Worm (Caenorhabditis elegans) whole organism, L4/young adult: ENCODE results near the gene K07E3.2.

ENCODE experiments used
- W03F9.2 ChIP-seq: fragments of 150-350 bp; optimal IDR thresholded peaks from 2 replicates; lab custom pipeline; 2014; ENCODE audit warnings: missing biosample characterization, missing genetic modification characterization
- dao-5 ChIP-seq: sonication (generic microtip); optimal IDR thresholded peaks from 2 replicates; lab custom pipeline; 2016; ENCODE audit warnings: missing genotype, missing genetic modification characterization, moderate library complexity, missing compliant biosample characterization
- him-1 ChIP-seq: sonication (generic microtip); optimal IDR thresholded peaks from 2 replicates; lab custom pipeline; 2016; ENCODE audit warnings: missing genotype, missing genetic modification reagents, missing genetic modification characterization, missing compliant biosample characterization

The K07E3.2 gene

ce11 chrX:8136276-8136891 lies 32.3 kb downstream of the K07E3.2 start, which contains the start of gene C02B8.6:
TSS of gene C02B8.6 (minus strand) at chrX:8136326.
- TF ChIP-seq dao-5 (tag; lab: Kevin White, UChicago) (no peak), W03F9.2 (peak; percentile 48)

DNA sequence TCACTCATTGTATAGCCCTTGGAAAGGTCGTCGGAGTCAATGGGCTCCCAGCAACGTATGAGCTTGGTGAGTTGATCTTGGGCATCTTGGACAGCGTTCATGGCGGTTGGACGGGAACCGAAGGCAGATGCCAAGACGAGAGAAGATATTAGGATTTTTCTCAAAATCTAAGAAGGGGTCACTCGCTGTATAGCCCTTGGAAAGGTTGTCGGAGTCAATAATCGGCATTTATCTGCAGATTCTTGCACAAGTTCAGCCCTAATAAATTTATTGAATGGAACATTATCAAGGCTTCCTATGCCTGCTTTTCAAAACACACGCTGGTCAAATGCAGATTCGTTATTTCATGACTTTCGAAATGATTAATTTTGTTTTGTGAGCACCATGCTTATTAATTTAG lies 33.7 kb downstream of the K07E3.2 start, which contains the start of gene C02B8.7:
Gene C02B8.7, minus strand, starts transcription at position 101 of the 400 bp plus-strand sequence.
- TF ChIP-seq W03F9.2: no peak
- no peak for TF ChIP-seq him-1 (tag; lab: Kevin White, UChicago)
- TF ChIP-seq dao-5 (tag; lab: Kevin White, UChicago): no peak

DNA sequence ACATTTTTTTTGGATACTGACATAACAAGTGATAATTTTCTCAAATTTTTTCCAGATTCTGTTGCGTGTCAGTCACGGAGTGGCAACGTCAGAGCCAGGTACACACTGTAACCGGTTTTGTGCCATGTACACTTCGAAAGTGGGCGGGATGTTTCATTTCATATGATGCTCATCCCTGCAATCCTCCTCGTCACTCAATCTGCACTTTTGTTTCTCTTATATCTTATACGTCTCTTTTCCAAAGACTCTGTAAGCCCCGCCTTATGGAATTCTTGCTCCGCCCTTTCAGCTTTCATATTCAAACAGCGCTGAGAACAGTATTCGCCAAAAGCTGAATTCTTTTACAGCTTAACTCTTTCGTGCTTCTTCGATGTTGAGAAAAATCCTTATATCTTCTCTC lies 35.0 kb downstream of the K07E3.2 start, which contains the start of gene C02B8.3:
Gene C02B8.3, plus strand, starts transcription at position 301 of the 400 bp plus-strand sequence.
- TF ChIP-seq W03F9.2 (no peak), him-1 (tag; lab: Kevin White, UChicago) (no peak), dao-5 (tag; lab: Kevin White, UChicago) (no peak)

DNA sequence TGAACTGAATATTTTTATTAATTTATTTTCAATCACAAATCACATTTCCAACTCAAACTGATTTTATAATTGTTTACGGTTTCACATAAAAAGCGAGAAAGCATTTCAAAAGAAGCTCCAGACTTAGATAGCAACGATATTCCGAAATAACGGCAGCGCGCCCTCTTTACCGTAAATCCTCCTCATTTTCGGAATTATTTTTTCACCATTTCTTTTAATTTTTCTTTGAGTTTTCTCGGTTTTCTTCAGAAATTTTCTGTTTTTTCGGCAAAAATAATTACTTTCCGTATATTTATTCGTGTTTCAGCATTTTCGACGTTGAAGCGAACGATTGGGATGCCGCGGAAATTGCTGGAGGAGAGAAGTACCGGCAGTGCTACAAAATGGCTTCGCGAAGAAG lies 43.3 kb downstream of the K07E3.2 start, which contains the start of gene C02B8.1:
Gene C02B8.1, plus strand, starts transcription at position 301 of the 400 bp plus-strand sequence.
- TF ChIP-seq W03F9.2 (no peak), him-1 (tag; lab: Kevin White, UChicago) (no peak), dao-5 (tag; lab: Kevin White, UChicago) (no peak)

ce11 chrX:8148993-8149392 lies 44.9 kb downstream of the K07E3.2 start:
- TF ChIP-seq W03F9.2 (no peak), dao-5 (tag; lab: Kevin White, UChicago) (no peak), him-1 (tag; lab: Kevin White, UChicago) (no peak)

ce11 chrX:8150621-8151020 lies 46.5 kb downstream of the K07E3.2 start, which contains the start of gene F22F1.2:
TSS of gene F22F1.2 (minus strand) at chrX:8150721.
- TF ChIP-seq him-1 (tag; lab: Kevin White, UChicago) (no peak), dao-5 (tag; lab: Kevin White, UChicago) (no peak), W03F9.2 (no peak)

DNA sequence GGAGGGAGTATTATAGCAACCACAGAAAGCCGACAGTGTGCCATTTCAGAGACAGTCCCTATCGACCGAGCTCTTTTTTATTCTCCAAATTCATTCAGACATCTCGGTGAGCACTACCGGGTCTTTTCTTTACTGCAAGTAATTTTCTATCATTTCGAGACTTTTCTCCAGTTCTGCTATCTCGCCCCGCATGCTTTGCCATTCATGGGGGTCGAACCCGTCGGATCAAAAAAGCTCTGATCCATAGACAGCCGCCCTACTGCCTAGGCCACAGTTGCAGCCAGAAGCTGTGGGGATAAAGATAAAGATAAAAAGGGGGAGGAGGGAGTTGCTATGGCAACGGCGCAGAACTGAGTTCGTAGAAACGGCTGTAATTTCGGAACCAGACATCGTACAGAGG lies 47.3 kb downstream of the K07E3.2 start:
- TF ChIP-seq W03F9.2 (no peak), him-1 (tag; lab: Kevin White, UChicago) (no peak), dao-5 (tag; lab: Kevin White, UChicago) (no peak)

DNA sequence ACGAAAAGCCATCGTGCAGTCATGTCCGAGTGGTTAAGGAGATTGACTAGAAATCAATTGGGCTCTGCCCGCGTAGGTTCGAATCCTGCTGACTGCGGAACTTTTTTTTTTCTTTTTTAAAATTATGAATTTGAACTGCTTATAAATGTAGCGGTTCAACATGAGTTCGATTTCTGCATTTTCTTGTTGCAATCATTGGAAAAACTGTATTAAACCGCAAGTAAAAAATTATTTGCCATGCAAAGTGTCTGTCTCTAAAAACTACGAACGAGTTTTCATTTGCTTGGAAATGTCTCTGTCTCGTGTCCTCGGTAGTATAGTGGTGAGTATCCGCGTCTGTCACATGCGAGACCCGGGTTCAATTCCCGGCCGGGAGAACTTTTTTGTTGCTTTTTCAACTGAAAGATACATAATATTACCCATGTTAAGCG lies 51.4 kb downstream of the K07E3.2 start:
- peak; percentile 30 for TF ChIP-seq dao-5 (tag; lab: Kevin White, UChicago)

DNA sequence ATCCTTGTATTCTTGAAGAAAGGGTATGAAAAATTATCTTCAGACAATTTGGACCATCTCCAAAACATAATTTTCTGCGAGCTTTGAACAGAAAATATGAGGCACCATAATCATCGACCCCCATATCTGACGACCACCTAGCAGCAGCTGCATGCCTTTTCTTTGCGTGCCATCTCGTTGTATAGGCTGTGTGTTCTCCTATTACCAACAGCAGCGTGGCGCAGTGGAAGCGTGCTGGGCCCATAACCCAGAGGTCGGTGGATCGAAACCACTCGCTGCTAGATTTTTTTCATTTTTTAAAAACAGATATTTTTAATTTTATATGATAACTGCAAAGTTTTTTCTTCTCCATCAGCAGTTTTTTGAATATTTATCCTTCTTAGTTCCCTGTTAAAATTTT lies 51.9 kb downstream of the K07E3.2 start:
- TF ChIP-seq dao-5 (tag; lab: Kevin White, UChicago) (no peak), W03F9.2 (no peak), him-1 (tag; lab: Kevin White, UChicago) (no peak)

DNA sequence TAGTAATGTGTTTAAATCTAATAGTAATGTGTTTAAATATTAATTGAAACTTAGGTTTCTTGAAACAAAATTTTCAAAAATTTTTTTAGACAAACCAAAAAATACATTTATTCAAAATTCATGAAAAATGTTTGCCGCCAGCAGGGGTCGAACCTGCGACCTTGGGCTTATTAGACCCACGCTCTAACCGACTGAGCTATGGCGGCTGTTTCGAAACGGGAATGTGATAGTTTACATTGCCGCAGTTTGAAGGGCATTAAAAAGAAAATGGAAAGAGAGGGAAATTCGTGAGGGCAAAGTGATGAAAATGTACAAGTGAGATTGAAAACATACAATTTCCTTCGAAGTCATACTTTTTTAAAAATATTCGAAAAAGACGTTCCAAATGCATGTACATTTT lies 52.4 kb downstream of the K07E3.2 start:
- TF ChIP-seq dao-5 (tag; lab: Kevin White, UChicago) (no peak), W03F9.2 (peak; percentile 22)

ce11 chrX:8157132-8157531 lies 53.0 kb downstream of the K07E3.2 start:
- TF ChIP-seq him-1 (tag; lab: Kevin White, UChicago): no peak
- TF ChIP-seq dao-5 (tag; lab: Kevin White, UChicago): no peak
- TF ChIP-seq W03F9.2: no peak
